Worm (Caenorhabditis elegans) whole organism, L4/young adult: ENCODE data around the gene C04E6.5.

Source experiments
- W03F9.2 ChIP-seq: fragments of 150-350 bp; optimal IDR thresholded peaks from 2 replicates; lab custom pipeline; 2014; ENCODE audit warnings: missing biosample characterization, missing genetic modification characterization
- him-1 ChIP-seq: sonication (generic microtip); optimal IDR thresholded peaks from 2 replicates; lab custom pipeline; 2016; ENCODE audit warnings: missing genotype, missing genetic modification reagents, missing genetic modification characterization, missing compliant biosample characterization

DNA sequence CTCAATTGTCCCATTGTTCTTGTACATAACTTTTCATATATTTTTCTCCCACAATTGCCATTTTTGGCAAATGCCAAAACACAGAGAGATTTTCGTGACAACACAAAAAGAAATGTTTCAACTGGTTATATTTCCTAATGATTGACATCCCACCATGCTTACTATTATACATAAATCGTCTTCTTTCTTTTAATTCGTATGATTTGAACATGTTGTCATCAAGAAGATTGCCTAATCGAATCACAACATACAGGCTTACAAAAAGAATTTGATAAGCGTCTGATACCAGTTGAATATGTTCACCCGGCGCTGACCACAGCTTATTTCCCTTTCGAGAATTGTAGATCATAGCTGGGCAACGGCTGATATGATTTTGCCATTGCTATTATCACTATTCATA, 6.9 kb upstream of the C04E6.5 start, which contains the start of gene grd-9:
- TF ChIP-seq W03F9.2 (tag; lab: Kevin White, UChicago) (no peak), him-1 (no peak)
